Fruit fly (Drosophila melanogaster) whole organism, pupa: ENCODE results near the gene mRpS33.

ENCODE experiments used
- CG10348 ChIP-seq: fragments of 200-800 bp; sonication (Bioruptor generic); IDR thresholded peaks from 2 replicates; pipeline ENCODE4 v1.3.6; 2022; ENCODE audit warnings: missing biosample characterization, missing genetic modification characterization
- CG12605 ChIP-seq: fragments of 200-800 bp; sonication (Bioruptor generic); IDR thresholded peaks from 2 replicates; pipeline ENCODE4 v1.3.6; 2022; ENCODE audit warnings: missing biosample characterization, missing genetic modification characterization
- CG13204 ChIP-seq: fragments of 200-800 bp; sonication (Bioruptor generic); optimal IDR thresholded peaks from 2 replicates; lab custom pipeline; 2018; ENCODE audit warnings: missing biosample characterization, mild to moderate bottlenecking, missing genetic modification characterization, moderate library complexity
- CG14655 ChIP-seq: fragments of 200-800 bp; sonication (Bioruptor generic); optimal IDR thresholded peaks from 3 replicates; lab custom pipeline; 2017; ENCODE audit warnings: mild to moderate bottlenecking, missing biosample characterization, missing genetic modification reagents, missing genetic modification characterization
- CG15710 ChIP-seq: fragments of 200-800 bp; sonication (Bioruptor generic); optimal IDR thresholded peaks from 2 replicates; lab custom pipeline; 2018; ENCODE audit warnings: missing biosample characterization, mild to moderate bottlenecking, missing genetic modification characterization, moderate library complexity
- CG17806 ChIP-seq: fragments of 200-800 bp; sonication (Bioruptor generic); optimal IDR thresholded peaks from 2 replicates; lab custom pipeline; 2018; ENCODE audit warnings: missing biosample characterization, mild to moderate bottlenecking, missing genetic modification characterization, moderate library complexity
- CG32121 ChIP-seq: fragments of 200-800 bp; sonication (Bioruptor generic); IDR thresholded peaks from 2 replicates; pipeline ENCODE4 v1.3.6; 2022; ENCODE audit warnings: missing biosample characterization, missing genetic modification characterization
- CG34367 ChIP-seq: fragments of 200-800 bp; sonication (Bioruptor generic); optimal IDR thresholded peaks from 2 replicates; lab custom pipeline; 2018; ENCODE audit warnings: missing biosample characterization, mild to moderate bottlenecking, missing genetic modification characterization
- CG4496 ChIP-seq: fragments of 200-800 bp; sonication (Bioruptor generic); IDR thresholded peaks from 3 replicates; pipeline ENCODE4 v1.3.6; 2022; ENCODE audit warnings: missing biosample characterization, missing genetic modification characterization
- CG8159 ChIP-seq: fragments of 200-800 bp; sonication (Bioruptor generic); optimal IDR thresholded peaks from 3 replicates; lab custom pipeline; 2018; ENCODE audit warnings: missing biosample characterization, mild to moderate bottlenecking, missing genetic modification characterization, moderate library complexity
- CG8301 ChIP-seq: fragments of 200-800 bp; sonication (Bioruptor generic); optimal IDR thresholded peaks from 2 replicates; lab custom pipeline; 2018; ENCODE audit warnings: missing biosample characterization, mild to moderate bottlenecking, missing genetic modification characterization
- CG9948 ChIP-seq: fragments of 200-800 bp; sonication (Bioruptor generic); optimal IDR thresholded peaks from 2 replicates; lab custom pipeline; 2018; ENCODE audit warnings: missing biosample characterization, mild to moderate bottlenecking, missing genetic modification characterization, moderate library complexity
- D1 ChIP-seq: fragments of 200-800 bp; sonication (Bioruptor generic); optimal IDR thresholded peaks from 2 replicates; lab custom pipeline; 2018; ENCODE audit warnings: missing biosample characterization, mild to moderate bottlenecking, missing genetic modification characterization, moderate library complexity
- EcR ChIP-seq: fragments of 200-800 bp; sonication (Bioruptor generic); optimal IDR thresholded peaks from 3 replicates; lab custom pipeline; 2019; ENCODE audit warnings: missing biosample characterization, missing genetic modification characterization, mild to moderate bottlenecking, moderate library complexity, missing genetic modification reagents
- Ets98B ChIP-seq: fragments of 200-800 bp; sonication (Bioruptor generic); IDR thresholded peaks from 2 replicates; pipeline ENCODE4 v1.3.6; 2022; ENCODE audit warnings: missing biosample characterization, missing genetic modification characterization
- Pif1A ChIP-seq: fragments of 200-800 bp; sonication (Bioruptor generic); optimal IDR thresholded peaks from 3 replicates; lab custom pipeline; 2016; ENCODE audit warnings: missing biosample characterization, missing genetic modification characterization
- Pif1B ChIP-seq: fragments of 200-800 bp; sonication (Bioruptor generic); optimal IDR thresholded peaks from 3 replicates; lab custom pipeline; 2016; ENCODE audit warnings: missing biosample characterization, missing genetic modification characterization
- Snoo ChIP-seq: fragments of 200-800 bp; sonication (Bioruptor generic); optimal IDR thresholded peaks from 3 replicates; lab custom pipeline; 2017; ENCODE audit warnings: missing biosample characterization, mild to moderate bottlenecking, missing genetic modification characterization, inconsistent platforms
- fd96Ca ChIP-seq: fragments of 200-800 bp; sonication (Bioruptor generic); IDR thresholded peaks from 3 replicates; pipeline ENCODE4 v1.3.6; 2022; ENCODE audit warnings: missing biosample characterization, missing genetic modification characterization
- gl ChIP-seq: fragments of 200-800 bp; sonication (Bioruptor generic); optimal IDR thresholded peaks from 2 replicates; lab custom pipeline; 2018; ENCODE audit warnings: missing biosample characterization, mild to moderate bottlenecking, missing genetic modification characterization
- rn ChIP-seq: fragments of 200-800 bp; sonication (Bioruptor generic); IDR thresholded peaks from 2 replicates; pipeline ENCODE4 v1.3.6; 2022; ENCODE audit warnings: missing biosample characterization, missing genetic modification characterization

Gene mRpS33

DNA sequence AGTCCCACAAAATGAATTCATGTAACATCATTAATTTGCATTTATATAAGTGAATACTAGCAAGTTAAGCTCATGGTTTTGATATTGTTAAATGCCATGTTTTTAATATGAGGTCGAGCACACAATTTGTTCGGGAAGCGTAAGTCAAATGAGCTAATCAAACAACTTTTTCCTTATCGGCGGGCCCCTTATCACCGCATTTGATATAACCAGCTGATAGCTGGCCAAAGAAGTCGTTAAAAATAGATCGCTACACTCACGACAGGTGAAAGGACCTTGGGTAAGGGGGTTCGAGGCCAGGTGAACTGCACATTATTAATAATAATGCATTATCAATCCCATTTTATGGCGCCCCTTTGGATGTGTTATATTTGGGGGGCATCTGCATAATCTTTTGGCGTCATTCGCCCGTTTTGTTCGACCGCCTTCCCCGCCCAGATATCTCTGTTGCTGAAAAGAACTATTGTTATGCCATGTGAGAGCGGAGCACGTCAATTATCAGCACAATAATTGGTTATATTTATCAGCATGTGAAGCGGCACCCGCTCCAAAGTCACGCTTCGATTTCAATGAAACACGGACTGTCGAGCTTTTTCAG lies 11.2 kb upstream of the mRpS33 start:
- TF ChIP-seq D1 (no peak), CG10348 (GFP tag; lab: Robert Waterston, UW) (no peak), CG8159 (tag; lab: Kevin White, UChicago) (no peak)

DNA sequence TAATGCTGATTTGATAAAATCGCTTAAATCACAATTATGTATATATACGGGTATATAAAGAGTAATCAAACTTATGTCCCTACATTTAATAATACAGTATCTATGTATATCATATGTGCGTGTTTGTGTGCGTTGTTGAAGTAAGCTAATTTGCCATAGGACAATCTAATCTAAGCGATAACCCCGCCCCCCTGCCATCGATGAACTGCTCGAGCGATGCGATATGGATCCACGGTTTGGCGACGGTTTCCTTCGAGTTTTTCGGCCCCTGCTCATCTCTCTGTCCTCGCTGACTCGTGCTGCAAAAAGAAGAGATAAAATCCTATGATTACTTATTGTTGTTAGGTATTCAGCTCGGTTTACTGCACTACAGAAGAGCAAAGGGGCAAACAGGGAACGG lies 10.4 kb upstream of the mRpS33 start:
- no peak for TF ChIP-seq fd96Ca (GFP tag; lab: Robert Waterston, UW)
- TF ChIP-seq CG12605 (GFP tag; lab: Robert Waterston, UW), result no peak
- no peak for TF ChIP-seq Pif1B (GFP tag; lab: Kevin White, UChicago)
- TF ChIP-seq CG4496 (GFP tag; lab: Robert Waterston, UW), result no peak
- no peak for TF ChIP-seq CG8159 (tag; lab: Kevin White, UChicago)
- TF ChIP-seq gl (tag; lab: Kevin White, UChicago), result no peak
- TF ChIP-seq D1, result no peak
- TF ChIP-seq CG10348 (GFP tag; lab: Robert Waterston, UW), result no peak

DNA sequence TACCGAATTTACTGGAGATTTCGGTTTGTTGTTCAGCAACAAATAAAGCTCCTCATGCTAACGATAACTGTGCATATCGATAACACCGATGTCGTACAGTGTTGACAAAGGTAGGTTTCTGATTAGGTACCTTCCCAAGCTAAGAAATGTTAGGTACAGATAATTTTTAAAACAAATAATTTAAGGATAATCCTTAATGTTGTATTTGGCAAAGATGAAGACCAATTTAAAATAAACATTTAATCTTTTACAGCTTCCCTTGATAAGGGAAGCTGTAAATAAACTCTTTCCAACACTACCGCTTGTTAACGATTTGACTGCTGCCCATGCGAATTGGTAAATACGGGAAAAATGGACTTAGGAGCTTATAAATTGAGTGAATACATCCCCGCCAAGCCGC lies 6.5 kb upstream of the mRpS33 start, which contains the start of the genes Ttc1 and CG14882:
Gene Ttc1, minus strand, starts transcription at position 71 of the 400 bp plus-strand sequence.
Gene CG14882, plus strand, starts transcription at position 271 of the 400 bp plus-strand sequence.
- TF ChIP-seq CG9948 (tag; lab: Kevin White, UChicago) (peak; percentile 70), Pif1B (GFP tag; lab: Kevin White, UChicago) (no peak), CG13204 (no peak), CG8301 (tag; lab: Kevin White, UChicago) (peak; percentile 62), Ets98B (GFP tag; lab: Robert Waterston, UW) (peak; percentile 74), Pif1A (GFP tag; lab: Kevin White, UChicago) (no peak), CG34367 (peak; percentile 64), EcR (no peak), D1 (no peak), gl (tag; lab: Kevin White, UChicago) (peak; percentile 16), CG10348 (GFP tag; lab: Robert Waterston, UW) (peak; percentile 67; the same call in 1 of the 2 replicates), CG4496 (GFP tag; lab: Robert Waterston, UW) (peak; percentile 74), CG8159 (tag; lab: Kevin White, UChicago) (no peak), CG32121 (GFP tag; lab: Robert Waterston, UW) (peak; percentile 87), Snoo (tag; lab: Kevin White, UChicago) (peak; percentile 72), CG17806 (tag; lab: Kevin White, UChicago) (peak; percentile 59), fd96Ca (GFP tag; lab: Robert Waterston, UW) (peak; percentile 44; the same call in 1 of the 3 replicates), CG12605 (GFP tag; lab: Robert Waterston, UW) (peak; percentile 76), CG14655 (no peak), CG15710 (peak; percentile 80), rn (GFP tag; lab: Robert Waterston, UW) (peak; percentile 61)

- TF ChIP-seq CG32121 (GFP tag; lab: Robert Waterston, UW) (0 out of 2 replicates have a peak, but pooled peaks have one; percentile 18), CG9948 (tag; lab: Kevin White, UChicago) (no peak), Ets98B (GFP tag; lab: Robert Waterston, UW) (peak; percentile 36; the same call in 1 of the 2 replicates), rn (GFP tag; lab: Robert Waterston, UW) (no peak), CG8301 (tag; lab: Kevin White, UChicago) (no peak)
Measured at dm6 chr3R:16441367-16441923, 5.0 kb upstream of the mRpS33 start, which contains the start of gene ema. ema (minus strand) TSS chr3R:16441661.

DNA sequence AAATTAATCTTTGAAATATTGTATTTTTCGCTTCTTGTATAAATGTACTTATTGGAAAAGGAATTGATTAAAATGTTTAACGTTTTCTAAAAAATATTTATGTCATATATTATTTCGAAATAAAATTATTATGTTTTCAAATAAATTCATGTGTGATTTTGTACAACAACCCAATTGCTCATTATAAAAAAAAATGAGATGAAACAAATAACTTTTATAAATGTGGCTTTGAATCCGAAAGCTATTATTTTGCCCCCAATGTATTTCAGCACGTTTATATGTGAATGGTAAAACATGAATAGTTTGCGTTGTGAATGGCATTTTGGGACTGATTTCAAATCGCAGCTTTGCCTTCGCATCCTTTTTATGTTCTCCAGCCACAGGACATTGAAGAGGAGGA lies 1.8 kb downstream of the mRpS33 start, which contains the start of gene CG14881:
Gene CG14881, plus strand, starts transcription at position 301 of the 400 bp plus-strand sequence.
- no peak for TF ChIP-seq Snoo (tag; lab: Kevin White, UChicago)
- no peak for TF ChIP-seq CG13204
- no peak for TF ChIP-seq CG8301 (tag; lab: Kevin White, UChicago)
- no peak for TF ChIP-seq CG14655

- TF ChIP-seq Pif1A (GFP tag; lab: Kevin White, UChicago), result no peak
- no peak for TF ChIP-seq CG8159 (tag; lab: Kevin White, UChicago)
- TF ChIP-seq CG12605 (GFP tag; lab: Robert Waterston, UW), result peak; percentile 37; the same call in 1 of the 2 replicates
- no peak; the same call in 1 of the 2 replicates for TF ChIP-seq Ets98B (GFP tag; lab: Robert Waterston, UW)
- no peak for TF ChIP-seq CG10348 (GFP tag; lab: Robert Waterston, UW)
- peak; percentile 68 for TF ChIP-seq CG15710
- no peak for TF ChIP-seq Pif1B (GFP tag; lab: Kevin White, UChicago)
- TF ChIP-seq gl (tag; lab: Kevin White, UChicago), result no peak
- no peak for TF ChIP-seq EcR
- peak; percentile 35 for TF ChIP-seq Snoo (tag; lab: Kevin White, UChicago)
- TF ChIP-seq D1, result no peak
- TF ChIP-seq CG14655, result no peak
- peak; percentile 40 for TF ChIP-seq CG34367
- no peak for TF ChIP-seq rn (GFP tag; lab: Robert Waterston, UW)
- peak; percentile 66 for TF ChIP-seq CG8301 (tag; lab: Kevin White, UChicago)
- peak; percentile 56 for TF ChIP-seq CG32121 (GFP tag; lab: Robert Waterston, UW)
- peak; percentile 62 for TF ChIP-seq CG17806 (tag; lab: Kevin White, UChicago)
- TF ChIP-seq CG13204, result no peak
- TF ChIP-seq fd96Ca (GFP tag; lab: Robert Waterston, UW), result no peak
- peak; percentile 57 for TF ChIP-seq CG9948 (tag; lab: Kevin White, UChicago)
- no peak for TF ChIP-seq CG4496 (GFP tag; lab: Robert Waterston, UW)
Measured at dm6 chr3R:16432665-16433065, 3.7 kb downstream of the mRpS33 start, which contains the start of gene Fntb. Fntb (plus strand) TSS chr3R:16432998.
